Worm (Caenorhabditis elegans): ENCODE results near the gene F57B9.3.

- TF ChIP-seq egl-27 (tag; optimal IDR thresholded peaks at IDR 0.05) (no peak), lin-13 (GFP tag; optimal IDR thresholded peaks at IDR 0.05) (peak; percentile 3), mxl-3 (GFP tag; optimal IDR thresholded peaks at IDR 0.05) (no peak), unc-62 (GFP tag; optimal IDR thresholded peaks at IDR 0.05 in 1 of 2) (no peak), unc-62 (tag; optimal IDR thresholded peaks at IDR 0.05) (no peak), nhr-237 (tag; optimal IDR thresholded peaks at IDR 0.05) (no peak)
Observed at ce11 chrIII:6958674-6959241, 19.1 kb downstream of the F57B9.3 start.
